Fruit fly (Drosophila melanogaster): ENCODE measurements around the gene step.
A peak's percentile ranks its signal among the peaks of the same experiment; 100 is the strongest.

Gene step

dm6 chr2L:21786991-21787390, 29.7 kb upstream of the step start (continued):
- TF ChIP-seq cas (GFP tag; IDR thresholded peaks at IDR 0.05) (no peak), CG14014 (GFP tag; IDR thresholded peaks at IDR 0.05) (peak; percentile 58; the same call in 1 of the 2 replicates), fru (optimal IDR thresholded peaks at IDR 0.05) (no peak), CG6689 (GFP tag; IDR thresholded peaks at IDR 0.05) (peak; percentile 58), ara (GFP tag; IDR thresholded peaks at IDR 0.05) (peak; percentile 37; the same call in 1 of the 2 replicates), ems (GFP tag; optimal IDR thresholded peaks at IDR 0.05) (peak; percentile 40), Camta (GFP tag; optimal IDR thresholded peaks at IDR 0.05) (peak; percentile 21), lab (GFP tag; optimal IDR thresholded peaks at IDR 0.05) (peak; percentile 77), CG14860 (GFP tag; IDR thresholded peaks at IDR 0.05; ENCODE audit: partially characterized antibody) (no peak), zen (tag; optimal IDR thresholded peaks at IDR 0.05) (peak; percentile 16), CG1603 (tag; optimal IDR thresholded peaks at IDR 0.05) (peak; percentile 67), sens (GFP tag) (peak; percentile 89), CG10959 (GFP tag; IDR thresholded peaks at IDR 0.05) (0 out of 2 replicates have a peak, but pooled peaks have one; percentile 24), repo (GFP tag; optimal IDR thresholded peaks at IDR 0.05) (no peak), ranshi (GFP tag; IDR thresholded peaks at IDR 0.05) (peak; percentile 21; the same call in 1 of the 2 replicates), CG12299 (tag; optimal IDR thresholded peaks at IDR 0.05) (peak; percentile 48), CG1024 (GFP tag; IDR thresholded peaks at IDR 0.05) (peak; percentile 29; the same call in 1 of the 2 replicates), CG6272 (GFP tag; IDR thresholded peaks at IDR 0.05) (0 out of 2 replicates have a peak, but pooled peaks have one; percentile 28), BtbVII (GFP tag; optimal IDR thresholded peaks at IDR 0.05) (no peak), gfzf (GFP tag; optimal IDR thresholded peaks at IDR 0.05) (no peak), CG3407 (GFP tag; optimal IDR thresholded peaks at IDR 0.05) (peak; percentile 3), fd96Cb (tag; optimal IDR thresholded peaks at IDR 0.05) (peak; percentile 54), CG10267 (tag; optimal IDR thresholded peaks at IDR 0.05) (peak; percentile 40), Ets97D (GFP tag; optimal IDR thresholded peaks at IDR 0.05) (no peak), bsh (GFP tag; optimal IDR thresholded peaks at IDR 0.05) (peak in 1 of 2 experiments; percentile 73), CG13296 (GFP tag; optimal IDR thresholded peaks at IDR 0.05) (peak; percentile 47), HHEX (GFP tag; optimal IDR thresholded peaks at IDR 0.05) (peak; percentile 50), esg (GFP tag; conservative IDR thresholded peaks at IDR 0.05) (peak; percentile 56), CG3281 (GFP tag; optimal IDR thresholded peaks at IDR 0.05) (peak; percentile 41), CG15696 (tag; optimal IDR thresholded peaks at IDR 0.05) (no peak), eve (GFP tag; optimal IDR thresholded peaks at IDR 0.05) (peak in 1 of 2 experiments; percentile 87), ssp (GFP tag; IDR thresholded peaks at IDR 0.05) (0 out of 2 replicates have a peak, but pooled peaks have one; percentile 25), CG3163 (GFP tag; optimal IDR thresholded peaks at IDR 0.05) (no peak), CG8089 (GFP tag; optimal IDR thresholded peaks at IDR 0.05) (peak; percentile 42), CG10654 (GFP tag; optimal IDR thresholded peaks at IDR 0.05) (peak; percentile 30), fu2 (GFP tag; optimal IDR thresholded peaks at IDR 0.05) (no peak), CG3726 (GFP tag; IDR thresholded peaks at IDR 0.05) (0 out of 3 replicates have a peak, but pooled peaks have one; percentile 60), p53 (GFP tag; optimal IDR thresholded peaks at IDR 0.05) (no peak), mirr (GFP tag; optimal IDR thresholded peaks at IDR 0.05) (no peak), Asciz (GFP tag; optimal IDR thresholded peaks at IDR 0.05) (peak; percentile 61), dpn (GFP tag; optimal IDR thresholded peaks at IDR 0.05) (peak; percentile 39 to 44), wor (GFP tag; IDR thresholded peaks at IDR 0.05) (peak; percentile 60), tgo (GFP tag; IDR thresholded peaks at IDR 0.05) (peak; percentile 53), H2.0 (GFP tag; IDR thresholded peaks at IDR 0.05) (0 out of 2 replicates have a peak, but pooled peaks have one; percentile 43), rib (GFP tag; IDR thresholded peaks at IDR 0.05) (peak; percentile 53; the same call in 1 of the 2 replicates), zfh2 (GFP tag; optimal IDR thresholded peaks at IDR 0.05) (peak; percentile 34), scrt (GFP tag; optimal IDR thresholded peaks at IDR 0.05) (peak; percentile 40), CG30403 (GFP tag; optimal IDR thresholded peaks at IDR 0.05) (peak; percentile 61), CG18476 (GFP tag; optimal IDR thresholded peaks at IDR 0.05) (peak; percentile 50), Nf-YC (tag; optimal IDR thresholded peaks at IDR 0.05) (peak; percentile 21), hbn (GFP tag; IDR thresholded peaks at IDR 0.05; ENCODE audit: partially characterized antibody) (no peak)
